Fruit fly (Drosophila melanogaster) whole organism, adult: ENCODE data around the gene Tasp1.

Experiments
- CG14711 ChIP-seq: fragments of 200-800 bp; sonication (Bioruptor generic); optimal IDR thresholded peaks from 2 replicates; lab custom pipeline; 2018; ENCODE audit warnings: missing biosample characterization, mild to moderate bottlenecking, missing genetic modification characterization, moderate library complexity
- CG7045 ChIP-seq: fragments of 200-800 bp; sonication (Bioruptor generic); optimal IDR thresholded peaks from 2 replicates; lab custom pipeline; 2017; ENCODE audit warnings: missing biosample characterization, mild to moderate bottlenecking, missing genetic modification characterization
- CG7101 ChIP-seq: fragments of 200-800 bp; sonication (Bioruptor generic); optimal IDR thresholded peaks from 2 replicates; lab custom pipeline; 2018; ENCODE audit warnings: missing biosample characterization, mild to moderate bottlenecking, missing genetic modification characterization, moderate library complexity
- Crg-1 ChIP-seq: fragments of 200-800 bp; sonication (Bioruptor generic); optimal IDR thresholded peaks from 2 replicates; lab custom pipeline; 2016; ENCODE audit warnings: missing biosample characterization, missing genetic modification characterization
- Mnt ChIP-seq: fragments of 200-800 bp; sonication (Bioruptor generic); optimal IDR thresholded peaks from 2 replicates; lab custom pipeline; 2016; ENCODE audit warnings: missing biosample characterization, mild to moderate bottlenecking, missing genetic modification characterization
- bab1 ChIP-seq: fragments of 200-800 bp; sonication (Bioruptor generic); optimal IDR thresholded peaks from 3 replicates; lab custom pipeline; 2019; ENCODE audit warnings: missing biosample characterization, mild to moderate bottlenecking, missing genetic modification characterization, moderate library complexity
- pad ChIP-seq: fragments of 200-800 bp; sonication (Bioruptor generic); optimal IDR thresholded peaks from 3 replicates; lab custom pipeline; 2017; ENCODE audit warnings: missing biosample characterization, missing genetic modification characterization, mild to moderate bottlenecking, moderate library complexity, missing genetic modification reagents
- toe ChIP-seq: fragments of 200-800 bp; sonication (Bioruptor generic); optimal IDR thresholded peaks from 2 replicates; lab custom pipeline; 2016; ENCODE audit warnings: missing biosample characterization, missing genetic modification characterization

dm6 chr3L:16113607-16114337 is 26.4 kb upstream of the Tasp1 start:
- peak; percentile 89 for TF ChIP-seq bab1 (GFP tag; lab: Kevin White, UChicago)
- peak; percentile 65 for TF ChIP-seq pad
- TF ChIP-seq CG7045 (GFP tag; lab: Kevin White, UChicago) = peak; percentile 88
- TF ChIP-seq CG7101 (tag; lab: Kevin White, UChicago) = peak; percentile 89
- TF ChIP-seq CG14711 (tag; lab: Kevin White, UChicago) = peak; percentile 83
- peak; percentile 83 for TF ChIP-seq Crg-1 (GFP tag; lab: Kevin White, UChicago)
- no peak for TF ChIP-seq toe (GFP tag; lab: Kevin White, UChicago)
- peak; percentile 97 for TF ChIP-seq Mnt
